Worm (Caenorhabditis elegans) whole organism, L4 larva: ENCODE data around the gene nhr-111.
A peak's percentile ranks its signal among the peaks of the same experiment; 100 is the strongest.

ENCODE experiments used
- R02D3.7 ChIP-seq: fragments of 150-350 bp; sonication (generic microtip); optimal IDR thresholded peaks from 3 replicates; lab custom pipeline; 2014; ENCODE audit warnings: missing biosample characterization, missing genetic modification characterization
- Y105C5A.15 ChIP-seq: fragments of 200-800 bp; sonication (Bioruptor generic); IDR thresholded peaks from 2 replicates; pipeline ENCODE4 v1.3.6; 2022; ENCODE audit warnings: missing genetic modification characterization, missing compliant biosample characterization
- Y48G9A.11 ChIP-seq: fragments of 200-800 bp; sonication (Bioruptor generic); IDR thresholded peaks from 2 replicates; pipeline ENCODE4 v1.3.6; 2022; ENCODE audit warnings: missing genetic modification reagents, missing genetic modification characterization, missing compliant biosample characterization
- Y5F2A.4 ChIP-seq: fragments of 200-800 bp; sonication (Bioruptor generic); optimal IDR thresholded peaks from 2 replicates; lab custom pipeline; 2018; ENCODE audit warnings: mild to moderate bottlenecking, missing genetic modification characterization, missing compliant biosample characterization
- Y75B8A.6 ChIP-seq: fragments of 200-800 bp; sonication (Bioruptor generic); IDR thresholded peaks from 2 replicates; pipeline ENCODE4 v1.3.6; 2022; ENCODE audit warnings: missing genetic modification reagents, missing genetic modification characterization, missing compliant biosample characterization
- ZK337.2 ChIP-seq: fragments of 200-800 bp; sonication (Bioruptor generic); IDR thresholded peaks from 2 replicates; pipeline ENCODE4 v1.3.6; 2022; ENCODE audit warnings: missing genetic modification reagents, missing genetic modification characterization, missing compliant biosample characterization
- ZK546.5 ChIP-seq, 2 experiments: sonication (generic microtip); optimal IDR thresholded peaks; 2 replicates each; lab custom pipeline; 2017; ENCODE audit warnings: missing biosample characterization in 2 of 2, missing genetic modification characterization in 2 of 2
- arid-1 ChIP-seq: fragments of 200-800 bp; sonication (Bioruptor generic); conservative IDR thresholded peaks from 2 replicates; pipeline ENCODE4 v1.3.6; 2022; ENCODE audit warnings: missing genetic modification reagents, missing genetic modification characterization, missing compliant biosample characterization
- ceh-32 ChIP-seq: sonication (generic microtip); optimal IDR thresholded peaks from 2 replicates; lab custom pipeline; 2016; ENCODE audit warnings: mild to moderate bottlenecking, missing genetic modification characterization, missing compliant biosample characterization; ENCODE audit not compliant: poor library complexity
- ces-1 ChIP-seq: fragments of 150-350 bp; sonication (generic microtip); optimal IDR thresholded peaks from 4 replicates; lab custom pipeline; 2014; ENCODE audit warnings: missing biosample characterization, missing genetic modification reagents, missing genetic modification characterization
- dmd-8 ChIP-seq: fragments of 200-800 bp; sonication (Bioruptor generic); IDR thresholded peaks from 2 replicates; pipeline ENCODE4 v1.3.6; 2022; ENCODE audit warnings: missing genetic modification characterization, missing compliant biosample characterization
- dmd-9 ChIP-seq: fragments of 200-800 bp; sonication (Bioruptor generic); IDR thresholded peaks from 2 replicates; pipeline ENCODE4 v1.3.6; 2022; ENCODE audit warnings: missing genetic modification reagents, missing genetic modification characterization, missing compliant biosample characterization
- egl-43 ChIP-seq: fragments of 200-800 bp; sonication (Bioruptor generic); IDR thresholded peaks from 2 replicates; pipeline ENCODE4 v1.3.6; 2022; ENCODE audit warnings: missing genetic modification reagents, missing genetic modification characterization, missing compliant biosample characterization
- hmg-1.1 ChIP-seq: fragments of 200-800 bp; sonication (Bioruptor generic); IDR thresholded peaks from 2 replicates; pipeline ENCODE4 v1.3.6; 2022; ENCODE audit warnings: missing genetic modification reagents, missing genetic modification characterization, missing compliant biosample characterization
- jun-1 ChIP-seq: fragments of 150-350 bp; optimal IDR thresholded peaks from 2 replicates; lab custom pipeline; 2014; ENCODE audit warnings: missing biosample characterization, missing genetic modification reagents, missing genetic modification characterization
- lim-7 ChIP-seq: fragments of 200-800 bp; sonication (Bioruptor generic); IDR thresholded peaks from 2 replicates; pipeline ENCODE4 v1.3.6; 2022; ENCODE audit warnings: missing genetic modification characterization, missing compliant biosample characterization
- lin-13 ChIP-seq: fragments of 150-350 bp; optimal IDR thresholded peaks from 2 replicates; lab custom pipeline; 2014; ENCODE audit warnings: missing biosample characterization, missing genetic modification reagents, missing genetic modification characterization
- lin-29 ChIP-seq: fragments of 200-800 bp; sonication (Bioruptor generic); IDR thresholded peaks from 2 replicates; pipeline ENCODE4 v1.3.6; 2022; ENCODE audit warnings: missing genetic modification reagents, missing genetic modification characterization, missing compliant biosample characterization
- lin-38 ChIP-seq: fragments of 200-800 bp; sonication (Bioruptor generic); IDR thresholded peaks from 2 replicates; pipeline ENCODE4 v1.3.6; 2022; ENCODE audit warnings: missing genetic modification reagents, missing genetic modification characterization, missing compliant biosample characterization
- lir-3 ChIP-seq: sonication (generic microtip); optimal IDR thresholded peaks from 2 replicates; lab custom pipeline; 2016; ENCODE audit warnings: mild to moderate bottlenecking, missing genetic modification characterization, missing compliant biosample characterization
- lsy-2 ChIP-seq, 2 experiments: fragments of 150-350 bp in 1 of 2; sonication (generic microtip) in 1 of 2; optimal IDR thresholded peaks; 2 replicates each; lab custom pipeline; 2014 to 2017; ENCODE audit warnings: missing biosample characterization in 2 of 2, missing genetic modification characterization in 2 of 2
- mdl-1 ChIP-seq, 2 experiments: fragments of 150-350 bp in 1 of 2; sonication (generic microtip) in 1 of 2; optimal IDR thresholded peaks; 2 replicates each; lab custom pipeline; 2014 to 2017; ENCODE audit warnings: missing biosample characterization in 2 of 2, missing genetic modification characterization in 2 of 2
- mep-1 ChIP-seq: fragments of 150-350 bp; sonication (generic microtip); optimal IDR thresholded peaks from 3 replicates; lab custom pipeline; 2014; ENCODE audit warnings: missing biosample characterization, missing genetic modification characterization
- mxl-3 ChIP-seq: fragments of 200-800 bp; sonication (Bioruptor generic); optimal IDR thresholded peaks from 2 replicates; lab custom pipeline; 2018; ENCODE audit warnings: mild to moderate bottlenecking, missing genetic modification characterization, missing compliant biosample characterization
- nhr-10 ChIP-seq: fragments of 150-350 bp; optimal IDR thresholded peaks from 2 replicates; lab custom pipeline; 2014; ENCODE audit warnings: missing biosample characterization, missing genetic modification characterization
- nhr-111 ChIP-seq: fragments of 200-800 bp; sonication (Bioruptor generic); optimal IDR thresholded peaks from 2 replicates; lab custom pipeline; 2018; ENCODE audit warnings: mild to moderate bottlenecking, missing genetic modification characterization, missing compliant biosample characterization
- nhr-237 ChIP-seq: sonication (generic microtip); optimal IDR thresholded peaks from 2 replicates; lab custom pipeline; 2017; ENCODE audit warnings: missing biosample characterization, missing genetic modification characterization
- nhr-28 ChIP-seq: fragments of 150-350 bp; optimal IDR thresholded peaks from 2 replicates; lab custom pipeline; 2014; ENCODE audit warnings: missing biosample characterization, missing genetic modification characterization
- nhr-41 ChIP-seq: fragments of 200-800 bp; sonication (Bioruptor generic); IDR thresholded peaks from 2 replicates; pipeline ENCODE4 v1.3.6; 2022; ENCODE audit warnings: missing genetic modification reagents, missing genetic modification characterization, missing compliant biosample characterization
- nhr-48 ChIP-seq: sonication (generic microtip); optimal IDR thresholded peaks from 2 replicates; lab custom pipeline; 2016; ENCODE audit warnings: mild to moderate bottlenecking, missing genetic modification characterization, missing compliant biosample characterization
- nhr-77 ChIP-seq: fragments of 150-350 bp; optimal IDR thresholded peaks from 2 replicates; lab custom pipeline; 2014; ENCODE audit warnings: missing biosample characterization, missing genetic modification characterization
- pha-4 ChIP-seq, 2 experiments: fragments of 150-350 bp in 1 of 2; fragments of 200-800 bp in 1 of 2; sonication (Bioruptor generic) in 1 of 2; IDR thresholded peaks in 1 of 2; optimal IDR thresholded peaks in 1 of 2; 2 replicates each; pipeline versions ENCODE4 v1.3.6 to Lab custom; 2014 to 2022; ENCODE audit warnings: missing genetic modification characterization in 2 of 2, missing genetic modification reagents in 2 of 2, missing biosample characterization in 1 of 2, missing compliant biosample characterization in 1 of 2
- sdz-12 ChIP-seq: fragments of 200-800 bp; sonication (Bioruptor generic); optimal IDR thresholded peaks from 2 replicates; lab custom pipeline; 2018; ENCODE audit warnings: mild to moderate bottlenecking, missing genetic modification characterization, missing compliant biosample characterization
- set-16 ChIP-seq: fragments of 200-800 bp; sonication (Bioruptor generic); IDR thresholded peaks from 2 replicates; pipeline ENCODE4 v1.3.6; 2022; ENCODE audit warnings: missing genetic modification reagents, missing genetic modification characterization, missing compliant biosample characterization
- skn-1 ChIP-seq: fragments of 150-350 bp; optimal IDR thresholded peaks from 2 replicates; lab custom pipeline; 2014; ENCODE audit warnings: missing biosample characterization, missing genetic modification characterization
- snpc-1.2 ChIP-seq: fragments of 200-800 bp; sonication (Bioruptor generic); IDR thresholded peaks from 2 replicates; pipeline ENCODE4 v1.3.6; 2022; ENCODE audit warnings: missing genetic modification reagents, missing genetic modification characterization, missing compliant biosample characterization
- snpc-4 ChIP-seq: fragments of 150-350 bp; optimal IDR thresholded peaks from 2 replicates; lab custom pipeline; 2014; ENCODE audit warnings: missing biosample characterization, missing genetic modification characterization
- unc-62 ChIP-seq, 3 experiments: fragments of 150-350 bp in 1 of 3; sonication (generic microtip); optimal IDR thresholded peaks in 2 of 3; peaks in 1 of 3; 1 replicate in 1 of 3; 2 replicates in 2 of 3; lab custom pipeline; 2014 to 2017; ENCODE audit warnings: missing biosample characterization in 3 of 3, missing genetic modification characterization in 3 of 3, missing genetic modification reagents in 3 of 3, missing genotype in 1 of 3
- zag-1 ChIP-seq: fragments of 150-350 bp; optimal IDR thresholded peaks from 2 replicates; lab custom pipeline; 2014; ENCODE audit warnings: missing biosample characterization, missing genetic modification characterization
- zip-2 ChIP-seq: fragments of 150-350 bp; optimal IDR thresholded peaks from 2 replicates; lab custom pipeline; 2014; ENCODE audit warnings: missing biosample characterization, missing genetic modification characterization
- ztf-11 ChIP-seq: fragments of 150-350 bp; optimal IDR thresholded peaks from 2 replicates; lab custom pipeline; 2014; ENCODE audit warnings: missing biosample characterization, missing genetic modification characterization

Gene nhr-111

DNA sequence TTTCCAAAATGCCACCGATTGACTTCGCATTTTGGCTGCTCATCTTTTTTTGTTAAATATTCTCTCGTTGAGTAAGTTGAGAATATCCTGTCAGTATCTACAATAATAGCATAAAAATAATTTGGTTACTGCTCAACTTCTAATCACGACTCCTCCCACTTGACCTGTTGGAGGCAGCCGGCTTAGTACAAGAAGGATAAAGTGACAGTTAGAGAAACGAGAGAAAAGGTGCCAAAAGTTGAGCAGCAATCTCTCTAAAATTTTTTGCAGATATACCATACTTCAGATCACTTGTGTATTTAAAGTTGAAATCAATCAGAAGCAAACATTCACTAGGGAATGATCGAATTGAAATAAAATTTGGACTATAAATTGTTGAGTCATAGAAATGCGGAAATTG is at the start of gene nhr-111:
Gene nhr-111, minus strand, starts transcription at position 101 of the 400 bp plus-strand sequence.
- TF ChIP-seq nhr-237 (tag; lab: Kevin White, UChicago): no peak
- no peak for TF ChIP-seq Y75B8A.6 (GFP tag; lab: Robert Waterston, UW)
- no peak for TF ChIP-seq snpc-1.2 (GFP tag; lab: Robert Waterston, UW)
- no peak for TF ChIP-seq mdl-1 (tag; optimal IDR thresholded peaks at IDR 0.05; lab: Kevin White, UChicago)
- no peak for TF ChIP-seq jun-1 (tag; lab: Kevin White, UChicago)
- TF ChIP-seq lin-38 (GFP tag; lab: Robert Waterston, UW): no peak
- TF ChIP-seq nhr-28 (tag; lab: Kevin White, UChicago): no peak
- no peak for TF ChIP-seq ceh-32 (tag; lab: Kevin White, UChicago)
- TF ChIP-seq lim-7 (GFP tag; lab: Robert Waterston, UW): no peak
- no peak for TF ChIP-seq lin-13 (GFP tag; lab: Kevin White, UChicago)
- TF ChIP-seq zip-2 (tag; lab: Kevin White, UChicago): no peak
- TF ChIP-seq sdz-12 (GFP tag; lab: Kevin White, UChicago): no peak
- no peak for TF ChIP-seq zag-1
- no peak for TF ChIP-seq egl-43 (GFP tag; lab: Robert Waterston, UW)

DNA sequence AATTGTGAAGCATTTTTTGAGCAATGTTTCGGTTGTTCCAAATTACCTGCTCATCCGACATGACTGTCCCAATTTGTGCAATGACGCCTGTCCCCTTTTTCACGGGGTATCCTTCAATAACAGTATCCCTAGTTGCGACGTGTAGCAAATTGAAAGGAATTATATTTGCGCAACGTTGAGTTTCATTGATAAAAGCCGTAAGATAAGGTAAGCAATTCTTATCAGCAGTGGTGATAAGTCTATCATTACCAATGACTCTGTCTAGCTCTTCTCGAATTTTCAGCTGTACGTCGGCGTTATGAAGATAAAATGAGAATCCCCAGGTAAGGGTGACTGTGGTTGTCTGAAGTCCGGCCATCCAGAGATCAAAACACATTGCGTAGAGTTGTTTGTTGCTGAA is 49.5 kb upstream of the nhr-111 start:
- TF ChIP-seq ZK546.5 (tag; optimal IDR thresholded peaks at IDR 0.05; lab: Kevin White, UChicago) (no peak), Y48G9A.11 (no peak), skn-1 (tag; lab: Kevin White, UChicago) (no peak), lin-38 (GFP tag; lab: Robert Waterston, UW) (no peak), egl-43 (GFP tag; lab: Robert Waterston, UW) (no peak), dmd-9 (GFP tag; lab: Robert Waterston, UW) (no peak), set-16 (GFP tag; lab: Robert Waterston, UW) (no peak), lin-13 (GFP tag; lab: Kevin White, UChicago) (no peak), sdz-12 (GFP tag; lab: Kevin White, UChicago) (no peak), lsy-2 (tag; optimal IDR thresholded peaks at IDR 0.05; lab: Kevin White, UChicago) (no peak)

DNA sequence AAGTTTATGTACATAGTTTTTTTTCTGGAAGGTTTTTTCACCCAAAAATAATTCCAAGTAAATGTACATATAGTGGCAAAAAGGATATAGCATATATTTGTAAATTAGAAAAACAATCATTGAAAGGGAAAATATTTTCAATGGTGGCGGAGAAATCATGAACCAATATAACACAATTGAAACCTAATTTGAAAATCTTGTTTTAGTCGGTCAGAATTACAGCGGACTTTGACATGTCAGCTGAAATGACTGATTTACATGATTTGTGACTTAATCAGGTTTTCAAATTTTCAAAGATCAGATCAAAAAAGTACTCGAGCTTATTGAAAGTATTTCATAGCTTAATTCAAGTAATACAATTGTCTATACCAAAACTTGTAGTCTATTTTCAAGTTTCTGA is 47.1 kb upstream of the nhr-111 start, which contains the start of gene K05D4.9:
Gene K05D4.9, minus strand, starts transcription at position 101 of the 400 bp plus-strand sequence.
- TF ChIP-seq lir-3 (tag; lab: Kevin White, UChicago): no peak
- TF ChIP-seq unc-62 (GFP tag; optimal IDR thresholded peaks at IDR 0.05 in 1 of 2; lab: Kevin White, UChicago): peak in 1 of 2 experiments; percentile 41
- no peak for TF ChIP-seq unc-62 (tag; optimal IDR thresholded peaks at IDR 0.05; lab: Kevin White, UChicago)
- TF ChIP-seq, all 104 proteins: peak for 1

DNA sequence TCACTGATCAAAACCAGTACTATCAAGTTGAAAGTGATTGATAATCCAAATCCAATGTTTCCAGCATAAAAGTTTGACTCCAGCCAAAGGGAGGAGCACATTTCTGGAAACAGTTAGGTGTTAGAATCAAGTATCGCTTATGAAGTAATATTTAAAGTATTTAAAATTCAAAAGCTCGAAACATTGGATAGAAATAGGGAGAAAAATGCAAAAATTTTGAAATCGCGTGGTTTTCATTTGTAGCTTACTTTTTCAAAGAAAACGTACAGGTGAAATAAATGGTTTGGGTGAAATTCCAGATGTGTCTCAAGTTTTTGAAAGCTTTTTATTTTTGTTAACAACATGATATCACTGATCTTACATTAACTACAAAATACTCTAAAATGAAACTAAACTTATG is 44.4 kb upstream of the nhr-111 start, which contains the start of gene str-111:
Gene str-111, minus strand, starts transcription at position 101 of the 400 bp plus-strand sequence.
- TF ChIP-seq Y105C5A.15 (GFP tag; lab: Robert Waterston, UW): no peak
- no peak for TF ChIP-seq nhr-41 (GFP tag; lab: Robert Waterston, UW)
- TF ChIP-seq R02D3.7 (tag; lab: Kevin White, UChicago): no peak

DNA sequence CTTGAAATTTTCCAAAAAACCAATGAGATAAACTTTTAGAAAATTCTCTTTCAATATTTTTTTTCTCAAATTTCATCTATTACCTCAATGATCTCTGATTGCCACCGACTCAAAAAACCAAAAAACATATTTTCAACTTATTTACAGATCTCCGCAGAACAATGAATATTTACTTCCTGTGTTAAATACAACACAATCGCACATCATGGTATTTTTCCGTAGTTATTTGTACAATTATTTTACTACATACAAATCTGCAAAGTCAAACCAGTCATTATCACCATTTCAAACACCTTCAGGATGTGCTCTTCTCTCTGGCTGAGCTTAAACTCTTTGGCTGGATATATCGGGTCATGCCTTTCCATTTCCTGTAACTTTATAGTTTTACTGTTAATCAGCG is 41.3 kb upstream of the nhr-111 start, which contains the start of gene str-108:
Gene str-108, plus strand, starts transcription at position 301 of the 400 bp plus-strand sequence.
- no peak for TF ChIP-seq sdz-12 (GFP tag; lab: Kevin White, UChicago)
- no peak for TF ChIP-seq lir-3 (tag; lab: Kevin White, UChicago)
- no peak for TF ChIP-seq snpc-4 (tag; lab: Kevin White, UChicago)
- no peak for TF ChIP-seq mxl-3 (GFP tag; lab: Kevin White, UChicago)
- no peak for TF ChIP-seq ZK337.2
- no peak for TF ChIP-seq Y48G9A.11

DNA sequence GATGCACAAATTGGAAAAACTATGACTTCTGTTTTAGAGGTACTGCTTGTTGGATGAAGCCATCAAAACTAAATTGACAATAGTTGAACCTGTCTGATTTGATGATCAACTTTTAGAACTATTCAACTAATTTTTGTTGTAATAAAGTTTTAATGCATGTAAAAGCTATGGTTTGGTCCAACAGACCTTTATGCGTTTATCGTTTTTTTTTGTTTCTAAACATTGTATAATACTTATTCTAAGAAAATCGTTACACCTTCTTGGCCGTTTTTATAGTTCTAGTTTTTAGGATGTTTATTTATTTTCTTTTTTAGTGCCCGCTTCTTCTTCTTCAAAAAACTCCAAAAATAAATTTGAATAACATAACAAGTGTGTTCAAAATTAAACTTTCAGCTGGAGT is 39.1 kb upstream of the nhr-111 start, which contains the start of gene F10A3.12:
Gene F10A3.12, plus strand, starts transcription at position 301 of the 400 bp plus-strand sequence.
- no peak for TF ChIP-seq nhr-77 (tag; lab: Kevin White, UChicago)
- no peak for TF ChIP-seq dmd-8 (GFP tag; lab: Robert Waterston, UW)
- no peak for TF ChIP-seq nhr-111 (GFP tag; lab: Kevin White, UChicago)
- no peak for TF ChIP-seq hmg-1.1
- no peak for TF ChIP-seq nhr-10 (tag; lab: Kevin White, UChicago)
- no peak for TF ChIP-seq arid-1
- TF ChIP-seq lin-29 (GFP tag; lab: Robert Waterston, UW): no peak
- TF ChIP-seq nhr-41 (GFP tag; lab: Robert Waterston, UW): no peak
- no peak for TF ChIP-seq ztf-11 (tag; lab: Kevin White, UChicago)
- no peak for TF ChIP-seq pha-4 (GFP tag; IDR thresholded peaks at IDR 0.05; lab: Robert Waterston, UW)
- TF ChIP-seq pha-4 (tag; optimal IDR thresholded peaks at IDR 0.05; lab: Kevin White, UChicago): no peak
- TF ChIP-seq mep-1 (tag; lab: Kevin White, UChicago): no peak
- no peak for TF ChIP-seq nhr-48 (tag; lab: Kevin White, UChicago)
- TF ChIP-seq snpc-4 (tag; lab: Kevin White, UChicago): no peak
- TF ChIP-seq ces-1 (GFP tag; lab: Kevin White, UChicago): no peak
- TF ChIP-seq Y5F2A.4 (GFP tag; lab: Kevin White, UChicago): no peak
